Worm (Caenorhabditis elegans): ENCODE measurements around the gene Y77E11A.23.

ce11 chrIV:1397895-1398294 lies 32.3 kb downstream of the Y77E11A.23 start:
- TF ChIP-seq C34F6.9 (tag; optimal IDR thresholded peaks at IDR 0.05) (no peak), ceh-82 (tag; optimal IDR thresholded peaks at IDR 0.05) (no peak), fos-1 (tag; optimal IDR thresholded peaks at IDR 0.05) (no peak), blmp-1 (tag; optimal IDR thresholded peaks at IDR 0.05; ENCODE audit: insufficient read depth) (no peak), nhr-12 (tag; optimal IDR thresholded peaks at IDR 0.05) (no peak), zag-1 (tag; optimal IDR thresholded peaks at IDR 0.05) (no peak), lin-39 (tag; optimal IDR thresholded peaks at IDR 0.05) (no peak), nhr-237 (tag; optimal IDR thresholded peaks at IDR 0.05) (no peak), aly-2 (tag; optimal IDR thresholded peaks at IDR 0.05) (no peak)
